Worm (Caenorhabditis elegans) whole organism, late embryonic: ENCODE measurements around the gene math-26.

Experiments used
- C08G9.2 ChIP-seq: sonication (generic microtip); optimal IDR thresholded peaks from 2 replicates; lab custom pipeline; 2016; ENCODE audit warnings: mild to moderate bottlenecking, missing genetic modification characterization, moderate library complexity, missing compliant biosample characterization
- C38D4.7 ChIP-seq: fragments of 200-800 bp; sonication (Bioruptor generic); optimal IDR thresholded peaks from 2 replicates; lab custom pipeline; 2018; ENCODE audit warnings: mild to moderate bottlenecking, missing genetic modification characterization, moderate library complexity, missing compliant biosample characterization
- K02D7.2 ChIP-seq: sonication (generic microtip); optimal IDR thresholded peaks from 2 replicates; lab custom pipeline; 2017; ENCODE audit warnings: mild to moderate bottlenecking, missing genetic modification characterization, missing compliant biosample characterization
- K09A11.1 ChIP-seq: sonication (generic microtip); optimal IDR thresholded peaks from 2 replicates; lab custom pipeline; 2017; ENCODE audit warnings: antibody characterized with exemption, mild to moderate bottlenecking, missing genetic modification characterization, missing compliant biosample characterization; ENCODE audit not compliant: insufficient read depth
- T23F11.4 ChIP-seq: fragments of 200-800 bp; sonication (Bioruptor generic); optimal IDR thresholded peaks from 2 replicates; lab custom pipeline; 2018; ENCODE audit warnings: mild to moderate bottlenecking, missing genetic modification characterization, missing compliant biosample characterization
- Y22D7AL.16 ChIP-seq: sonication (generic microtip); optimal IDR thresholded peaks from 2 replicates; lab custom pipeline; 2016; ENCODE audit warnings: missing genetic modification characterization, missing compliant biosample characterization
- ahr-1 ChIP-seq: sonication (generic microtip); optimal IDR thresholded peaks from 2 replicates; lab custom pipeline; 2016; ENCODE audit warnings: missing genetic modification characterization, missing compliant biosample characterization
- ceh-18 ChIP-seq: sonication (generic microtip); optimal IDR thresholded peaks from 2 replicates; lab custom pipeline; 2016; ENCODE audit warnings: missing genetic modification characterization, missing compliant biosample characterization
- ceh-19 ChIP-seq: fragments of 200-800 bp; sonication (Bioruptor generic); optimal IDR thresholded peaks from 2 replicates; lab custom pipeline; 2018; ENCODE audit warnings: mild to moderate bottlenecking, missing genetic modification characterization, missing compliant biosample characterization
- ceh-22 ChIP-seq: sonication (generic microtip); optimal IDR thresholded peaks from 2 replicates; lab custom pipeline; 2017; ENCODE audit warnings: missing biosample characterization, missing genetic modification characterization
- ceh-24 ChIP-seq: sonication (generic microtip); optimal IDR thresholded peaks from 2 replicates; lab custom pipeline; 2016; ENCODE audit warnings: mild to moderate bottlenecking, missing genetic modification characterization, missing compliant biosample characterization
- ceh-45 ChIP-seq: fragments of 200-800 bp; sonication (Bioruptor generic); IDR thresholded peaks from 2 replicates; pipeline ENCODE4 v1.3.6; 2022; ENCODE audit warnings: missing genetic modification reagents, missing genetic modification characterization, missing compliant biosample characterization
- ceh-48 ChIP-seq: sonication (generic microtip); optimal IDR thresholded peaks from 2 replicates; lab custom pipeline; 2016; ENCODE audit warnings: missing genetic modification characterization, inconsistent platforms, missing compliant biosample characterization
- ceh-6 ChIP-seq: fragments of 200-800 bp; sonication (Bioruptor generic); optimal IDR thresholded peaks from 2 replicates; lab custom pipeline; 2018; ENCODE audit warnings: mild to moderate bottlenecking, missing genetic modification characterization, missing compliant biosample characterization
- ceh-9 ChIP-seq: sonication (generic microtip); optimal IDR thresholded peaks from 2 replicates; lab custom pipeline; 2016; ENCODE audit warnings: mild to moderate bottlenecking, missing genetic modification characterization, inconsistent platforms, missing compliant biosample characterization
- dmd-4 ChIP-seq: sonication (generic microtip); optimal IDR thresholded peaks from 2 replicates; lab custom pipeline; 2016; ENCODE audit warnings: borderline replicate concordance, missing genetic modification characterization, missing compliant biosample characterization
- elt-2 ChIP-seq: sonication (generic microtip); optimal IDR thresholded peaks from 2 replicates; lab custom pipeline; 2016; ENCODE audit warnings: missing genetic modification reagents, missing genetic modification characterization, missing compliant biosample characterization
- elt-4 ChIP-seq: sonication (generic microtip); optimal IDR thresholded peaks from 2 replicates; lab custom pipeline; 2016; ENCODE audit warnings: missing genetic modification characterization, missing compliant biosample characterization
- eyg-1 ChIP-seq: sonication (generic microtip); optimal IDR thresholded peaks from 2 replicates; lab custom pipeline; 2016; ENCODE audit warnings: missing genotype, missing genetic modification characterization, missing compliant biosample characterization
- fax-1 ChIP-seq: sonication (generic microtip); optimal IDR thresholded peaks from 2 replicates; lab custom pipeline; 2016; ENCODE audit warnings: missing genotype, missing genetic modification characterization, missing compliant biosample characterization
- fkh-10 ChIP-seq: fragments of 150-350 bp; optimal IDR thresholded peaks from 2 replicates; lab custom pipeline; 2014; ENCODE audit warnings: missing biosample characterization, missing genetic modification reagents, missing genetic modification characterization
- fkh-6 ChIP-seq: sonication (generic microtip); optimal IDR thresholded peaks from 2 replicates; lab custom pipeline; 2016; ENCODE audit warnings: missing genetic modification characterization, missing compliant biosample characterization
- hlh-8 ChIP-seq: sonication (generic microtip); optimal IDR thresholded peaks from 2 replicates; lab custom pipeline; 2016; ENCODE audit warnings: missing genotype, missing genetic modification characterization, missing compliant biosample characterization
- lim-6 ChIP-seq: sonication (generic microtip); optimal IDR thresholded peaks from 2 replicates; lab custom pipeline; 2016; ENCODE audit warnings: missing genetic modification characterization, missing compliant biosample characterization
- madf-2 ChIP-seq: sonication (generic microtip); optimal IDR thresholded peaks from 2 replicates; lab custom pipeline; 2017; ENCODE audit warnings: missing genetic modification characterization, missing compliant biosample characterization
- mec-3 ChIP-seq: sonication (generic microtip); optimal IDR thresholded peaks from 2 replicates; lab custom pipeline; 2016; ENCODE audit warnings: borderline replicate concordance, missing genetic modification characterization, missing compliant biosample characterization
- nhr-232 ChIP-seq: sonication (generic microtip); optimal IDR thresholded peaks from 2 replicates; lab custom pipeline; 2016; ENCODE audit warnings: missing genetic modification characterization, missing compliant biosample characterization
- npax-4 ChIP-seq: sonication (generic microtip); optimal IDR thresholded peaks from 2 replicates; lab custom pipeline; 2016; ENCODE audit warnings: missing genetic modification characterization, missing compliant biosample characterization
- odd-2 ChIP-seq: sonication (generic microtip); optimal IDR thresholded peaks from 2 replicates; lab custom pipeline; 2017; ENCODE audit warnings: antibody characterized with exemption, mild to moderate bottlenecking, missing genetic modification characterization, missing compliant biosample characterization
- pag-3 ChIP-seq: sonication (generic microtip); optimal IDR thresholded peaks from 2 replicates; lab custom pipeline; 2016; ENCODE audit warnings: missing compliant biosample characterization, missing genetic modification characterization, borderline replicate concordance
- pat-9 ChIP-seq: fragments of 200-800 bp; sonication (Bioruptor generic); optimal IDR thresholded peaks from 2 replicates; lab custom pipeline; 2018; ENCODE audit warnings: mild to moderate bottlenecking, missing genetic modification characterization, moderate library complexity, missing compliant biosample characterization
- pax-1 ChIP-seq: fragments of 150-350 bp; optimal IDR thresholded peaks from 2 replicates; lab custom pipeline; 2014; ENCODE audit warnings: missing biosample characterization, missing genetic modification characterization
- pqm-1 ChIP-seq: sonication (generic microtip); optimal IDR thresholded peaks from 2 replicates; lab custom pipeline; 2016; ENCODE audit warnings: missing genetic modification characterization, missing compliant biosample characterization
- sox-2 ChIP-seq: fragments of 200-800 bp; sonication (Bioruptor generic); IDR thresholded peaks from 2 replicates; pipeline ENCODE4 v1.3.6; 2022; ENCODE audit warnings: missing genetic modification reagents, missing genetic modification characterization, missing compliant biosample characterization
- sox-4 ChIP-seq: sonication (generic microtip); optimal IDR thresholded peaks from 2 replicates; lab custom pipeline; 2017; ENCODE audit warnings: mild to moderate bottlenecking, missing genetic modification characterization, inconsistent platforms, missing compliant biosample characterization
- tbx-2 ChIP-seq: sonication (generic microtip); optimal IDR thresholded peaks from 2 replicates; lab custom pipeline; 2016; ENCODE audit warnings: missing genetic modification characterization, missing compliant biosample characterization
- tbx-7 ChIP-seq: sonication (generic microtip); optimal IDR thresholded peaks from 2 replicates; lab custom pipeline; 2016; ENCODE audit warnings: missing genotype, missing genetic modification characterization, missing compliant biosample characterization
- ttx-3 ChIP-seq: sonication (generic microtip); optimal IDR thresholded peaks from 2 replicates; lab custom pipeline; 2016; ENCODE audit warnings: missing genetic modification reagents, missing genetic modification characterization, missing compliant biosample characterization
- unc-3 ChIP-seq, 2 experiments: fragments of 200-800 bp in 1 of 2; sonication (Bioruptor generic) in 1 of 2; sonication (generic microtip) in 1 of 2; conservative IDR thresholded peaks in 1 of 2; optimal IDR thresholded peaks in 1 of 2; 2 replicates each; pipeline versions ENCODE4 v1.3.6 to Lab custom; 2016 to 2022; ENCODE audit warnings: missing compliant biosample characterization in 2 of 2, missing genetic modification characterization in 2 of 2, missing genetic modification reagents in 1 of 2
- unc-42 ChIP-seq: sonication (generic microtip); optimal IDR thresholded peaks from 2 replicates; lab custom pipeline; 2016; ENCODE audit warnings: missing genotype, missing genetic modification characterization, missing compliant biosample characterization
- unc-55 ChIP-seq: sonication (generic microtip); optimal IDR thresholded peaks from 2 replicates; lab custom pipeline; 2017; ENCODE audit warnings: missing biosample characterization, missing genetic modification reagents, missing genetic modification characterization
- ztf-16 ChIP-seq: sonication (generic microtip); optimal IDR thresholded peaks from 2 replicates; lab custom pipeline; 2017; ENCODE audit warnings: missing genetic modification characterization, missing compliant biosample characterization

Gene math-26

ce11 chrII:1741248-1741647, 30.2 kb upstream of the math-26 start, which contains the start of gene K07G6.1:
K07G6.1 (plus strand) TSS chrII:1741548.
- TF ChIP-seq ceh-24 (tag; lab: Kevin White, UChicago) (no peak), C38D4.7 (GFP tag; lab: Kevin White, UChicago) (no peak), elt-2 (tag; lab: Kevin White, UChicago) (no peak), unc-3 (GFP tag; conservative IDR thresholded peaks at IDR 0.05; lab: Robert Waterston, UW) (no peak), unc-3 (tag; optimal IDR thresholded peaks at IDR 0.05; lab: Kevin White, UChicago) (no peak), ceh-18 (tag; lab: Kevin White, UChicago) (no peak), ceh-6 (no peak), sox-4 (tag; lab: Kevin White, UChicago) (no peak), sox-2 (GFP tag; lab: Robert Waterston, UW) (no peak), ceh-48 (tag; lab: Kevin White, UChicago) (no peak), nhr-232 (tag; lab: Kevin White, UChicago) (no peak), ttx-3 (tag; lab: Kevin White, UChicago) (no peak), Y22D7AL.16 (tag; lab: Kevin White, UChicago) (no peak), fkh-6 (tag; lab: Kevin White, UChicago) (no peak), tbx-7 (no peak), elt-4 (tag; lab: Kevin White, UChicago) (no peak), ceh-45 (GFP tag; lab: Robert Waterston, UW) (no peak), ceh-9 (tag; lab: Kevin White, UChicago) (no peak)

DNA sequence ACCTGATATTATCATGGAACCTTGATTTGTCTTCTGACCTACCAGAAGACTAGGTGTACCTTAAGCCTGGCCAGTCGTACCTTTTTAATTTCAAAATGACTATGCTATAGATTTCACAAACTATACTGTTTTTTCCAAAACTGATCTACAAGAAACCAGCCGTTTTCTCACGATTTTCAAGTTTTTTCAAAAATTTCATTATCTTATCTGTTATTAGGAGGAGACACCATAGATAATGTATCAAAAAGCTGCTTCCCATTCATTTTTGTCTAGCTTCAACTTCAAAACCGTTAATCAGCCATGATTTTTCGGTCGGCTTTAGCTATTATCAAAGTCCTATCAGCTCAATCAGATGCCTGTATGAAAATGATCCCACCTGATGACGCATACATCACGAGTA, 28.9 kb upstream of the math-26 start, which contains the start of gene F36H5.12:
Gene F36H5.12, plus strand, starts transcription at position 301 of the 400 bp plus-strand sequence.
- TF ChIP-seq ceh-18 (tag; lab: Kevin White, UChicago): no peak
- TF ChIP-seq ceh-45 (GFP tag; lab: Robert Waterston, UW): no peak
- no peak for TF ChIP-seq ceh-24 (tag; lab: Kevin White, UChicago)
- no peak for TF ChIP-seq pax-1 (tag; lab: Kevin White, UChicago)
- TF ChIP-seq K09A11.1 (tag; lab: Kevin White, UChicago): no peak
- no peak for TF ChIP-seq ahr-1 (tag; lab: Kevin White, UChicago)
- TF ChIP-seq odd-2 (tag; lab: Kevin White, UChicago): no peak
- no peak for TF ChIP-seq lim-6 (tag; lab: Kevin White, UChicago)
- TF ChIP-seq madf-2 (tag; lab: Kevin White, UChicago): no peak
- no peak for TF ChIP-seq pag-3 (tag; lab: Kevin White, UChicago)
- no peak for TF ChIP-seq eyg-1
- no peak for TF ChIP-seq fkh-10 (GFP tag; lab: Kevin White, UChicago)

- TF ChIP-seq fax-1 (tag; lab: Kevin White, UChicago) (no peak), K02D7.2 (tag; lab: Kevin White, UChicago) (no peak), unc-42 (tag; lab: Kevin White, UChicago) (no peak), ceh-9 (tag; lab: Kevin White, UChicago) (no peak), ceh-22 (tag; lab: Kevin White, UChicago) (no peak), sox-4 (tag; lab: Kevin White, UChicago) (no peak), ztf-16 (tag; lab: Kevin White, UChicago) (no peak), elt-2 (tag; lab: Kevin White, UChicago) (no peak)
These were observed 27.3 kb upstream of the math-26 start, which contains the start of gene clec-19 for ce11 chrII:1744183-1744582. clec-19 (plus strand) TSS chrII:1744483.

ce11 chrII:1750413-1750812, 21.0 kb upstream of the math-26 start, which contains the start of the genes F36H5.13 and F36H5.8:
F36H5.13 (minus strand) TSS chrII:1750513.
F36H5.8 (minus strand) TSS chrII:1750686.
- TF ChIP-seq mec-3: no peak
- TF ChIP-seq tbx-2: no peak
- TF ChIP-seq pat-9 (tag; lab: Kevin White, UChicago): no peak
- TF ChIP-seq ceh-24 (tag; lab: Kevin White, UChicago): no peak
- no peak for TF ChIP-seq T23F11.4
- no peak for TF ChIP-seq K02D7.2 (tag; lab: Kevin White, UChicago)
- TF ChIP-seq ceh-19 (GFP tag; lab: Kevin White, UChicago): no peak
- TF ChIP-seq C08G9.2 (tag; lab: Kevin White, UChicago): no peak
- no peak for TF ChIP-seq unc-55 (GFP tag; lab: Kevin White, UChicago)
- no peak for TF ChIP-seq eyg-1
- TF ChIP-seq fkh-6 (tag; lab: Kevin White, UChicago): no peak
- no peak for TF ChIP-seq hlh-8 (tag; lab: Kevin White, UChicago)
- TF ChIP-seq npax-4 (tag; lab: Kevin White, UChicago): no peak
- no peak for TF ChIP-seq pqm-1 (tag; lab: Kevin White, UChicago)
- no peak for TF ChIP-seq K09A11.1 (tag; lab: Kevin White, UChicago)
- no peak for TF ChIP-seq dmd-4
